Fruit fly (Drosophila melanogaster): ENCODE data around the gene CG5853.

DNA sequence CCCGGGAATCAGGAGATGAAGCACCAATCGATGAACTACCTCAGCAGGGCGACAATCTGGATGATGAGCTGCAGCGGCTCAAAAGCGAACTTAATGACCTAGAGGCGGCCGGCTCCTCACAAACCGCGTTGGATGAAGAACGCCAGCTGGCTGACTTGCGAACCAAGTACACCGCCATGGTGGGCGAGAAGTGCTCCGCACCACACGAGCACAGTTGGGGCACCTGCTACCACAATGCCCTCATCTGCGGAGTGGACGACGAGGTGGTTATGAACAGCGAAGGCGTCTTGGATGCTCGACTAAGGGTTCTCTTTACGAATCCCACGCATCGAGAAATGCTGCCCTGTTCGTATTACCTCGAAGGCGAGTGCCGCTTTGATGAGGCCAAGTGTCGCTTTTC is 7.2 kb upstream of the CG5853 start:
- TF ChIP-seq CG14711 (tag; optimal IDR thresholded peaks at IDR 0.05), result no peak
- TF ChIP-seq pad (GFP tag; optimal IDR thresholded peaks at IDR 0.05), result no peak
- no peak for TF ChIP-seq CG5204 (GFP tag; optimal IDR thresholded peaks at IDR 0.05)
- TF ChIP-seq kay (GFP tag; ENCODE audit: borderline replicate concordance), result no peak
- no peak for TF ChIP-seq Clk (GFP tag; optimal IDR thresholded peaks at IDR 0.05)
- TF ChIP-seq CG12768 (GFP tag; optimal IDR thresholded peaks at IDR 0.05), result no peak
- no peak for TF ChIP-seq bab1 (GFP tag; optimal IDR thresholded peaks at IDR 0.05)
- TF ChIP-seq CG7101 (tag; optimal IDR thresholded peaks at IDR 0.05), result no peak
- TF ChIP-seq Mnt (GFP tag; optimal IDR thresholded peaks at IDR 0.05), result no peak
